Fruit fly (Drosophila melanogaster) whole organism, wandering third instar larva: ENCODE results near the gene CG5611.

Experiments
- Abd-B ChIP-seq: fragments of >200 bp; optimal IDR thresholded peaks from 2 replicates; lab custom pipeline; 2017; ENCODE audit warnings: missing biosample characterization, missing genetic modification characterization
- CG32264 ChIP-seq: fragments of 200-800 bp; sonication (Bioruptor generic); optimal IDR thresholded peaks from 2 replicates; lab custom pipeline; 2016; ENCODE audit warnings: missing biosample characterization, missing genetic modification characterization
- CG9705 ChIP-seq: fragments of 200-800 bp; sonication (Bioruptor generic); optimal IDR thresholded peaks from 2 replicates; lab custom pipeline; 2018; ENCODE audit warnings: missing biosample characterization, mild to moderate bottlenecking, missing genetic modification characterization
- CrebA ChIP-seq: fragments of 200-800 bp; sonication (Bioruptor generic); optimal IDR thresholded peaks from 2 replicates; lab custom pipeline; 2016; ENCODE audit warnings: missing biosample characterization, mild to moderate bottlenecking, missing genetic modification characterization, borderline replicate concordance
- Dfd ChIP-seq: fragments of >200 bp; optimal IDR thresholded peaks from 2 replicates; lab custom pipeline; 2017; ENCODE audit warnings: missing biosample characterization, missing genetic modification characterization
- Dif ChIP-seq: fragments of 200-275, 200-300 bp; sonication (Bioruptor generic); optimal IDR thresholded peaks from 2 replicates; lab custom pipeline; 2018; ENCODE audit warnings: missing biosample characterization, missing genetic modification characterization; ENCODE audit not compliant: partially characterized antibody
- GATAd ChIP-seq: sonication (Bioruptor generic); optimal IDR thresholded peaks from 2 replicates; lab custom pipeline; 2016; ENCODE audit warnings: missing biosample characterization, missing genetic modification characterization
- HLH106 ChIP-seq: fragments of 200-800 bp; optimal IDR thresholded peaks from 3 replicates; lab custom pipeline; 2019; ENCODE audit warnings: missing biosample characterization, mild to moderate bottlenecking, missing genetic modification characterization, moderate library complexity
- Hnf4 ChIP-seq: fragments of 200-800 bp; sonication (Bioruptor generic); optimal IDR thresholded peaks from 2 replicates; lab custom pipeline; 2016; ENCODE audit warnings: missing biosample characterization, mild to moderate bottlenecking, missing genetic modification characterization
- Hr78 ChIP-seq: fragments of >200 bp; optimal IDR thresholded peaks from 2 replicates; lab custom pipeline; 2017; ENCODE audit warnings: missing biosample characterization, missing genetic modification characterization
- Hr83 ChIP-seq: fragments of 200-300 bp; sonication (Bioruptor generic); optimal IDR thresholded peaks from 2 replicates; lab custom pipeline; 2016; ENCODE audit warnings: missing biosample characterization, mild to moderate bottlenecking, missing genetic modification characterization, moderate library complexity; ENCODE audit not compliant: poor library complexity, severe bottlenecking
- Jra ChIP-seq: sonication (Bioruptor generic); optimal IDR thresholded peaks from 2 replicates; lab custom pipeline; 2016; ENCODE audit warnings: missing biosample characterization, missing genetic modification characterization
- Mio ChIP-seq: sonication (Bioruptor generic); optimal IDR thresholded peaks from 2 replicates; lab custom pipeline; 2016; ENCODE audit warnings: missing biosample characterization, missing genetic modification characterization
- Myc ChIP-seq: fragments of >200 bp; optimal IDR thresholded peaks from 2 replicates; lab custom pipeline; 2017
- N ChIP-seq: fragments of >200 bp; optimal IDR thresholded peaks from 2 replicates; lab custom pipeline; 2018; ENCODE audit warnings: missing biosample characterization, missing external identifiers, missing genetic modification characterization
- OdsH ChIP-seq: fragments of 200-800 bp; sonication (Bioruptor generic); optimal IDR thresholded peaks from 2 replicates; lab custom pipeline; 2016; ENCODE audit warnings: missing biosample characterization, mild to moderate bottlenecking, missing genetic modification characterization
- Rel ChIP-seq, 2 experiments: fragments of 200-800 bp; sonication (Bioruptor generic) in 1 of 2; optimal IDR thresholded peaks; 2 replicates in 1 of 2; 3 replicates in 1 of 2; lab custom pipeline; 2016 to 2019; ENCODE audit warnings: mild to moderate bottlenecking in 2 of 2, missing biosample characterization in 2 of 2, missing genetic modification characterization in 2 of 2, moderate library complexity in 1 of 2
- Sp1 ChIP-seq: fragments of 200-800 bp; sonication (Bioruptor generic); optimal IDR thresholded peaks from 3 replicates; lab custom pipeline; 2019; ENCODE audit warnings: missing biosample characterization, mild to moderate bottlenecking, missing genetic modification characterization, moderate library complexity
- Vsx2 ChIP-seq: fragments of 200-300, 225-300 bp; sonication (Bioruptor generic); optimal IDR thresholded peaks from 2 replicates; lab custom pipeline; 2018; ENCODE audit warnings: missing biosample characterization, missing genetic modification characterization; ENCODE audit not compliant: partially characterized antibody
- br ChIP-seq: fragments of 200-800 bp; sonication (Bioruptor generic); optimal IDR thresholded peaks from 2 replicates; lab custom pipeline; 2016; ENCODE audit warnings: missing biosample characterization, missing genetic modification characterization
- brk ChIP-seq: fragments of 200-800 bp; sonication (Bioruptor generic); optimal IDR thresholded peaks from 2 replicates; lab custom pipeline; 2016; ENCODE audit warnings: missing biosample characterization, mild to moderate bottlenecking, missing genetic modification characterization
- dl ChIP-seq, 2 experiments: fragments of 175-275, 200-275 bp in 1 of 2; fragments of 200-275 bp in 1 of 2; sonication (Bioruptor generic); optimal IDR thresholded peaks; lab custom pipeline; 2018; ENCODE audit warnings: mild to moderate bottlenecking in 2 of 2, missing biosample characterization in 2 of 2, missing genetic modification characterization in 2 of 2, moderate library complexity in 2 of 2; ENCODE audit not compliant: partially characterized antibody in 2 of 2, insufficient read depth in 1 of 2
- dmrt93B ChIP-seq: fragments of 200-800 bp; sonication (Bioruptor generic); optimal IDR thresholded peaks from 2 replicates; lab custom pipeline; 2018; ENCODE audit warnings: missing biosample characterization, mild to moderate bottlenecking, missing genetic modification characterization
- dsf ChIP-seq: sonication (Bioruptor generic); optimal IDR thresholded peaks from 2 replicates; lab custom pipeline; 2016; ENCODE audit warnings: missing biosample characterization, missing genetic modification characterization, borderline replicate concordance
- ey ChIP-seq: fragments of 200-800 bp; sonication (Bioruptor generic); optimal IDR thresholded peaks from 2 replicates; lab custom pipeline; 2016; ENCODE audit warnings: missing biosample characterization, missing genetic modification characterization
- foxo ChIP-seq, 2 experiments: fragments of 200-800 bp; sonication (Bioruptor generic); optimal IDR thresholded peaks; 2 replicates in 1 of 2; 3 replicates in 1 of 2; lab custom pipeline; 2016 to 2017; ENCODE audit warnings: missing biosample characterization in 2 of 2, missing genetic modification characterization in 2 of 2
- fru ChIP-seq: fragments of 200-800 bp; sonication (Bioruptor generic); optimal IDR thresholded peaks from 3 replicates; lab custom pipeline; 2016; ENCODE audit warnings: missing biosample characterization, mild to moderate bottlenecking, missing genetic modification characterization
- h ChIP-seq: fragments of 200-800 bp; sonication (Bioruptor generic); optimal IDR thresholded peaks from 3 replicates; lab custom pipeline; 2016; ENCODE audit warnings: missing biosample characterization, mild to moderate bottlenecking, missing genetic modification characterization
- jim ChIP-seq: fragments of 175-275, 200-325 bp; sonication (Bioruptor generic); optimal IDR thresholded peaks from 2 replicates; lab custom pipeline; 2016; ENCODE audit warnings: missing biosample characterization, mild to moderate bottlenecking, missing genetic modification characterization
- lola ChIP-seq: fragments of >200 bp; optimal IDR thresholded peaks from 2 replicates; lab custom pipeline; 2017; ENCODE audit warnings: missing biosample characterization, missing genetic modification characterization
- pan ChIP-seq: fragments of >200 bp; optimal IDR thresholded peaks from 2 replicates; lab custom pipeline; 2017
- psq ChIP-seq: fragments of 200-800 bp; sonication (Bioruptor generic); optimal IDR thresholded peaks from 3 replicates; lab custom pipeline; 2017; ENCODE audit warnings: missing biosample characterization, mild to moderate bottlenecking, missing genetic modification characterization, moderate library complexity
- rgr ChIP-seq: fragments of 200-800 bp; sonication (Bioruptor generic); optimal IDR thresholded peaks from 3 replicates; lab custom pipeline; 2016; ENCODE audit warnings: missing biosample characterization, mild to moderate bottlenecking, missing genetic modification characterization
- sage ChIP-seq: fragments of 200-800 bp; sonication (Bioruptor generic); optimal IDR thresholded peaks from 2 replicates; lab custom pipeline; 2016; ENCODE audit warnings: missing biosample characterization, mild to moderate bottlenecking, missing genetic modification characterization
- sv ChIP-seq: fragments of 200-800 bp; sonication (Bioruptor generic); optimal IDR thresholded peaks from 3 replicates; lab custom pipeline; 2016; ENCODE audit warnings: missing biosample characterization, missing genetic modification characterization
- tai ChIP-seq: sonication (Bioruptor generic); optimal IDR thresholded peaks from 2 replicates; lab custom pipeline; 2016; ENCODE audit warnings: missing biosample characterization, missing genetic modification characterization
- usp ChIP-seq: fragments of >200 bp; optimal IDR thresholded peaks from 2 replicates; lab custom pipeline; 2017; ENCODE audit warnings: missing biosample characterization, missing genetic modification characterization
- woc ChIP-seq: sonication (Bioruptor generic); optimal IDR thresholded peaks from 2 replicates; lab custom pipeline; 2016; ENCODE audit warnings: missing biosample characterization, mild to moderate bottlenecking, missing genetic modification characterization

Gene CG5611

DNA sequence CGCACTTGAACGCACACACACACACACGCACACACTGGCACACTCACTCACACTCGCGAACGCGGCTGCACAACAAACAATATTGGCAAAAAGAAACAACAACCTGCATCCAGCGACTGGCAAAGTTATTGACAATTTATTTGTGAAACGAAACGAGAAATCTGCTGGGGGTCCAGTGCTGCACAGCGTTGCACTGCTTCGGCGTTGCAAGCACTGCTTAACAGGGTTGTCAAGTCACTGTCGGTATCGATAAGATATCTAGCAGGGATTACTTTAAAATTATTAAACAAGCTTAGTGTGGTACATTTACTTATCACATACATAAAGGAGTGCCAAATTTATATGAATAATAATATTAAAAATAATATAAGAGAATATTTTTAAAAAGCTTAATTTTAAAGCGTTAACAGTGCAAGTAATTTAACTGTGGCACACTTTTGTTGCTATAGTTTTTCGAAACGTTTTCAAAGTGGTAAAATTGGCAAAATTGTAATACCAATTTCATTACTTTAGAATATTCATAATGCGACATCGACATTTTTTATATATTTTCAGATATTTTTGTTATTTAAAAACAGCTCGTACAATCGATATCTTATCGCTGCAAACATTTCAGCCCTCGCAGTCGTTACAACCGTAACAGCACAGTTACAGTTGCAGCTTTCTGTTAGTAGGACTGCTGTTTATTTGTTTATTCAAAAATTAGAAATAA is 28.5 kb downstream of the CG5611 start, which contains the start of the genes dsd and Tusp:
dsd (minus strand) TSS at position 179 of the 712 bp plus-strand sequence.
Tusp (plus strand) TSS at position 662 of the 712 bp plus-strand sequence.
- TF ChIP-seq CG9705 (GFP tag; lab: Kevin White, UChicago) (peak; percentile 60), Dfd (GFP tag; lab: Kevin White, UChicago) (no peak), psq (GFP tag; lab: Kevin White, UChicago) (peak; percentile 71), h (peak; percentile 79), CrebA (GFP tag; lab: Kevin White, UChicago) (peak; percentile 2), Vsx2 (GFP tag; lab: Kevin White, UChicago) (no peak), sage (GFP tag; lab: Kevin White, UChicago) (no peak), Mio (GFP tag; lab: Kevin White, UChicago) (peak; percentile 27), tai (GFP tag; lab: Kevin White, UChicago) (no peak), Rel (GFP tag; optimal IDR thresholded peaks at IDR 0.05; lab: Kevin White, UChicago) (no peak), Rel (tag; optimal IDR thresholded peaks at IDR 0.05; lab: Kevin White, UChicago) (peak; percentile 71), ey (peak; percentile 58), N (GFP tag; lab: Kevin White, UChicago) (no peak), dmrt93B (GFP tag; lab: Kevin White, UChicago) (peak; percentile 66), Hnf4 (GFP tag; lab: Kevin White, UChicago) (peak; percentile 90), Abd-B (no peak), brk (GFP tag; lab: Kevin White, UChicago) (peak; percentile 55), br (GFP tag; lab: Kevin White, UChicago) (peak; percentile 73), woc (GFP tag; lab: Kevin White, UChicago) (peak; percentile 67), Sp1 (GFP tag; lab: Kevin White, UChicago) (peak; percentile 60), dl (GFP tag; optimal IDR thresholded peaks at IDR 0.05; lab: Kevin White, UChicago; ENCODE audit: insufficient read depth in 1 of 2, partially characterized antibody in 2 of 2) (no peak), dsf (GFP tag; lab: Kevin White, UChicago) (peak; percentile 12), GATAd (GFP tag; lab: Kevin White, UChicago) (peak; percentile 68), CG32264 (GFP tag; lab: Kevin White, UChicago) (no peak), rgr (GFP tag; lab: Kevin White, UChicago) (peak; percentile 82), jim (GFP tag; lab: Kevin White, UChicago) (peak; percentile 79), Hr83 (GFP tag; lab: Kevin White, UChicago) (peak; percentile 94), usp (GFP tag; lab: Kevin White, UChicago) (no peak), pan (lab: Kevin White, UChicago) (no peak), fru (GFP tag; lab: Kevin White, UChicago) (peak; percentile 72), lola (GFP tag; lab: Kevin White, UChicago) (no peak), HLH106 (tag; lab: Kevin White, UChicago) (peak; percentile 75), Hr78 (GFP tag; lab: Kevin White, UChicago) (no peak), Jra (peak; percentile 46), foxo (GFP tag; optimal IDR thresholded peaks at IDR 0.05; lab: Kevin White, UChicago) (peak in 1 of 2 experiments; percentile 85), sv (GFP tag; lab: Kevin White, UChicago) (peak; percentile 82), Dif (GFP tag; lab: Kevin White, UChicago) (no peak), Myc (lab: Kevin White, UChicago) (no peak), OdsH (GFP tag; lab: Kevin White, UChicago) (peak; percentile 57)
- TF ChIP-seq, all 38 proteins: peak for 24
